Fruit fly (Drosophila melanogaster) whole organism, wandering third instar larva: ENCODE results near the gene CG9286.

Source experiments
- CG9705 ChIP-seq: fragments of 200-800 bp; sonication (Bioruptor generic); optimal IDR thresholded peaks from 2 replicates; lab custom pipeline; 2018; ENCODE audit warnings: missing biosample characterization, mild to moderate bottlenecking, missing genetic modification characterization
- CrebA ChIP-seq: fragments of 200-800 bp; sonication (Bioruptor generic); optimal IDR thresholded peaks from 2 replicates; lab custom pipeline; 2016; ENCODE audit warnings: missing biosample characterization, mild to moderate bottlenecking, missing genetic modification characterization, borderline replicate concordance
- Dfd ChIP-seq: fragments of >200 bp; optimal IDR thresholded peaks from 2 replicates; lab custom pipeline; 2017; ENCODE audit warnings: missing biosample characterization, missing genetic modification characterization
- Dif ChIP-seq: fragments of 200-275, 200-300 bp; sonication (Bioruptor generic); optimal IDR thresholded peaks from 2 replicates; lab custom pipeline; 2018; ENCODE audit warnings: missing biosample characterization, missing genetic modification characterization; ENCODE audit not compliant: partially characterized antibody
- GATAd ChIP-seq: sonication (Bioruptor generic); optimal IDR thresholded peaks from 2 replicates; lab custom pipeline; 2016; ENCODE audit warnings: missing biosample characterization, missing genetic modification characterization
- HLH106 ChIP-seq: fragments of 200-800 bp; optimal IDR thresholded peaks from 3 replicates; lab custom pipeline; 2019; ENCODE audit warnings: missing biosample characterization, mild to moderate bottlenecking, missing genetic modification characterization, moderate library complexity
- Hnf4 ChIP-seq: fragments of 200-800 bp; sonication (Bioruptor generic); optimal IDR thresholded peaks from 2 replicates; lab custom pipeline; 2016; ENCODE audit warnings: missing biosample characterization, mild to moderate bottlenecking, missing genetic modification characterization
- Hr78 ChIP-seq: fragments of >200 bp; optimal IDR thresholded peaks from 2 replicates; lab custom pipeline; 2017; ENCODE audit warnings: missing biosample characterization, missing genetic modification characterization
- Hr83 ChIP-seq: fragments of 200-300 bp; sonication (Bioruptor generic); optimal IDR thresholded peaks from 2 replicates; lab custom pipeline; 2016; ENCODE audit warnings: missing biosample characterization, mild to moderate bottlenecking, missing genetic modification characterization, moderate library complexity; ENCODE audit not compliant: poor library complexity, severe bottlenecking
- Jra ChIP-seq: sonication (Bioruptor generic); optimal IDR thresholded peaks from 2 replicates; lab custom pipeline; 2016; ENCODE audit warnings: missing biosample characterization, missing genetic modification characterization
- Mio ChIP-seq: sonication (Bioruptor generic); optimal IDR thresholded peaks from 2 replicates; lab custom pipeline; 2016; ENCODE audit warnings: missing biosample characterization, missing genetic modification characterization
- Myc ChIP-seq: fragments of >200 bp; optimal IDR thresholded peaks from 2 replicates; lab custom pipeline; 2017
- N ChIP-seq: fragments of >200 bp; optimal IDR thresholded peaks from 2 replicates; lab custom pipeline; 2018; ENCODE audit warnings: missing biosample characterization, missing external identifiers, missing genetic modification characterization
- OdsH ChIP-seq: fragments of 200-800 bp; sonication (Bioruptor generic); optimal IDR thresholded peaks from 2 replicates; lab custom pipeline; 2016; ENCODE audit warnings: missing biosample characterization, mild to moderate bottlenecking, missing genetic modification characterization
- Rel ChIP-seq, 2 experiments: fragments of 200-800 bp; sonication (Bioruptor generic) in 1 of 2; optimal IDR thresholded peaks; 2 replicates in 1 of 2; 3 replicates in 1 of 2; lab custom pipeline; 2016 to 2019; ENCODE audit warnings: mild to moderate bottlenecking in 2 of 2, missing biosample characterization in 2 of 2, missing genetic modification characterization in 2 of 2, moderate library complexity in 1 of 2
- Sp1 ChIP-seq: fragments of 200-800 bp; sonication (Bioruptor generic); optimal IDR thresholded peaks from 3 replicates; lab custom pipeline; 2019; ENCODE audit warnings: missing biosample characterization, mild to moderate bottlenecking, missing genetic modification characterization, moderate library complexity
- Vsx2 ChIP-seq: fragments of 200-300, 225-300 bp; sonication (Bioruptor generic); optimal IDR thresholded peaks from 2 replicates; lab custom pipeline; 2018; ENCODE audit warnings: missing biosample characterization, missing genetic modification characterization; ENCODE audit not compliant: partially characterized antibody
- br ChIP-seq: fragments of 200-800 bp; sonication (Bioruptor generic); optimal IDR thresholded peaks from 2 replicates; lab custom pipeline; 2016; ENCODE audit warnings: missing biosample characterization, missing genetic modification characterization
- dl ChIP-seq, 2 experiments: fragments of 175-275, 200-275 bp in 1 of 2; fragments of 200-275 bp in 1 of 2; sonication (Bioruptor generic); optimal IDR thresholded peaks; lab custom pipeline; 2018; ENCODE audit warnings: mild to moderate bottlenecking in 2 of 2, missing biosample characterization in 2 of 2, missing genetic modification characterization in 2 of 2, moderate library complexity in 2 of 2; ENCODE audit not compliant: partially characterized antibody in 2 of 2, insufficient read depth in 1 of 2
- dsf ChIP-seq: sonication (Bioruptor generic); optimal IDR thresholded peaks from 2 replicates; lab custom pipeline; 2016; ENCODE audit warnings: missing biosample characterization, missing genetic modification characterization, borderline replicate concordance
- foxo ChIP-seq, 2 experiments: fragments of 200-800 bp; sonication (Bioruptor generic); optimal IDR thresholded peaks; 2 replicates in 1 of 2; 3 replicates in 1 of 2; lab custom pipeline; 2016 to 2017; ENCODE audit warnings: missing biosample characterization in 2 of 2, missing genetic modification characterization in 2 of 2
- h ChIP-seq: fragments of 200-800 bp; sonication (Bioruptor generic); optimal IDR thresholded peaks from 3 replicates; lab custom pipeline; 2016; ENCODE audit warnings: missing biosample characterization, mild to moderate bottlenecking, missing genetic modification characterization
- lola ChIP-seq: fragments of >200 bp; optimal IDR thresholded peaks from 2 replicates; lab custom pipeline; 2017; ENCODE audit warnings: missing biosample characterization, missing genetic modification characterization
- pan ChIP-seq: fragments of >200 bp; optimal IDR thresholded peaks from 2 replicates; lab custom pipeline; 2017
- psq ChIP-seq: fragments of 200-800 bp; sonication (Bioruptor generic); optimal IDR thresholded peaks from 3 replicates; lab custom pipeline; 2017; ENCODE audit warnings: missing biosample characterization, mild to moderate bottlenecking, missing genetic modification characterization, moderate library complexity
- rgr ChIP-seq: fragments of 200-800 bp; sonication (Bioruptor generic); optimal IDR thresholded peaks from 3 replicates; lab custom pipeline; 2016; ENCODE audit warnings: missing biosample characterization, mild to moderate bottlenecking, missing genetic modification characterization
- sage ChIP-seq: fragments of 200-800 bp; sonication (Bioruptor generic); optimal IDR thresholded peaks from 2 replicates; lab custom pipeline; 2016; ENCODE audit warnings: missing biosample characterization, mild to moderate bottlenecking, missing genetic modification characterization
- sv ChIP-seq: fragments of 200-800 bp; sonication (Bioruptor generic); optimal IDR thresholded peaks from 3 replicates; lab custom pipeline; 2016; ENCODE audit warnings: missing biosample characterization, missing genetic modification characterization
- tai ChIP-seq: sonication (Bioruptor generic); optimal IDR thresholded peaks from 2 replicates; lab custom pipeline; 2016; ENCODE audit warnings: missing biosample characterization, missing genetic modification characterization
- woc ChIP-seq: sonication (Bioruptor generic); optimal IDR thresholded peaks from 2 replicates; lab custom pipeline; 2016; ENCODE audit warnings: missing biosample characterization, mild to moderate bottlenecking, missing genetic modification characterization

Gene CG9286

dm6 chr3R:13783397-13783796 is 2.6 kb downstream of the CG9286 start:
- TF ChIP-seq psq (GFP tag; lab: Kevin White, UChicago): no peak
- no peak for TF ChIP-seq Sp1 (GFP tag; lab: Kevin White, UChicago)
- TF ChIP-seq tai (GFP tag; lab: Kevin White, UChicago): no peak
- no peak for TF ChIP-seq Rel (GFP tag; optimal IDR thresholded peaks at IDR 0.05; lab: Kevin White, UChicago)
- no peak for TF ChIP-seq Rel (tag; optimal IDR thresholded peaks at IDR 0.05; lab: Kevin White, UChicago)
- no peak for TF ChIP-seq rgr (GFP tag; lab: Kevin White, UChicago)

dm6 chr3R:13785895-13786294 is 5.1 kb downstream of the CG9286 start:
- TF ChIP-seq N (no peak), Rel (GFP tag; optimal IDR thresholded peaks at IDR 0.05; lab: Kevin White, UChicago) (no peak), Rel (tag; optimal IDR thresholded peaks at IDR 0.05; lab: Kevin White, UChicago) (no peak), psq (GFP tag; lab: Kevin White, UChicago) (no peak), dl (GFP tag; optimal IDR thresholded peaks at IDR 0.05; lab: Kevin White, UChicago; ENCODE audit: insufficient read depth in 1 of 2, partially characterized antibody in 2 of 2) (no peak), Vsx2 (GFP tag; lab: Kevin White, UChicago) (no peak), GATAd (GFP tag; lab: Kevin White, UChicago) (no peak), Mio (GFP tag; lab: Kevin White, UChicago) (no peak), rgr (GFP tag; lab: Kevin White, UChicago) (no peak), Myc (lab: Kevin White, UChicago) (no peak), HLH106 (tag; lab: Kevin White, UChicago) (no peak), br (GFP tag; lab: Kevin White, UChicago) (no peak), woc (GFP tag; lab: Kevin White, UChicago) (no peak), lola (GFP tag; lab: Kevin White, UChicago) (no peak), h (GFP tag; lab: Kevin White, UChicago) (no peak), Hnf4 (GFP tag; lab: Kevin White, UChicago) (no peak), Jra (GFP tag; lab: Kevin White, UChicago) (no peak), Hr83 (GFP tag; lab: Kevin White, UChicago) (no peak), foxo (GFP tag; optimal IDR thresholded peaks at IDR 0.05; lab: Kevin White, UChicago) (no peak), sv (GFP tag; lab: Kevin White, UChicago) (no peak), Hr78 (GFP tag; lab: Kevin White, UChicago) (no peak)

dm6 chr3R:13788224-13788623 is 7.5 kb downstream of the CG9286 start:
- TF ChIP-seq CG9705 (GFP tag; lab: Kevin White, UChicago) (no peak), Hnf4 (GFP tag; lab: Kevin White, UChicago) (no peak)
- TF ChIP-seq, all 38 proteins: peak for 0

- TF ChIP-seq Hnf4 (GFP tag; lab: Kevin White, UChicago) (no peak), sage (GFP tag; lab: Kevin White, UChicago) (no peak), dsf (GFP tag; lab: Kevin White, UChicago) (no peak), HLH106 (tag; lab: Kevin White, UChicago) (no peak), pan (lab: Kevin White, UChicago) (no peak), CG9705 (GFP tag; lab: Kevin White, UChicago) (no peak)
Measured at dm6 chr3R:13788672-13789071, 7.9 kb downstream of the CG9286 start.

- TF ChIP-seq CrebA (no peak), Dif (GFP tag; lab: Kevin White, UChicago) (peak; percentile 36)
Measured at dm6 chr3R:13789617-13790277, 9.0 kb downstream of the CG9286 start.

dm6 chr3R:13790820-13791219 is 10.1 kb downstream of the CG9286 start:
- no peak for TF ChIP-seq psq (GFP tag; lab: Kevin White, UChicago)
- no peak for TF ChIP-seq woc (GFP tag; lab: Kevin White, UChicago)
- TF ChIP-seq CrebA: no peak
- no peak for TF ChIP-seq Dfd
- TF ChIP-seq Hr83 (GFP tag; lab: Kevin White, UChicago): no peak
- TF ChIP-seq Sp1 (GFP tag; lab: Kevin White, UChicago): no peak
- TF ChIP-seq Dif (GFP tag; lab: Kevin White, UChicago): no peak
- TF ChIP-seq OdsH (GFP tag; lab: Kevin White, UChicago): no peak
